Worm (Caenorhabditis elegans) whole organism, young adult: ENCODE data around the gene seld-1.
"Not testable (repeated sequence)": the region's sequence is repeated elsewhere in the genome, so short reads cannot be mapped to it uniquely, and the experiment has no call there.

ENCODE experiments used
- B0261.1 ChIP-seq: sonication (generic microtip); optimal IDR thresholded peaks from 2 replicates; lab custom pipeline; 2016; ENCODE audit warnings: mild to moderate bottlenecking, missing genetic modification characterization, moderate library complexity, missing compliant biosample characterization
- D2030.7 ChIP-seq: fragments of 200-800 bp; sonication (Bioruptor generic); IDR thresholded peaks from 2 replicates; pipeline ENCODE4 v1.3.6; 2022; ENCODE audit warnings: missing genetic modification reagents, missing genetic modification characterization, missing compliant biosample characterization
- F22D6.2 ChIP-seq: sonication (generic microtip); optimal IDR thresholded peaks from 2 replicates; lab custom pipeline; 2016; ENCODE audit warnings: mild to moderate bottlenecking, missing genetic modification characterization, missing compliant biosample characterization
- F23B12.7 ChIP-seq: sonication (generic microtip); optimal IDR thresholded peaks from 2 replicates; lab custom pipeline; 2017; ENCODE audit warnings: missing genetic modification characterization, mild to moderate bottlenecking, missing compliant biosample characterization, antibody characterized with exemption, moderate library complexity; ENCODE audit not compliant: insufficient read depth
- F33H1.4 ChIP-seq: fragments of 200-800 bp; sonication (Bioruptor generic); IDR thresholded peaks from 2 replicates; pipeline ENCODE4 v1.3.6; 2022; ENCODE audit warnings: missing genetic modification reagents, missing genetic modification characterization, missing compliant biosample characterization
- F49E8.2 ChIP-seq: sonication (generic microtip); optimal IDR thresholded peaks from 3 replicates; lab custom pipeline; 2017; ENCODE audit warnings: missing genetic modification characterization, mild to moderate bottlenecking, missing compliant biosample characterization, antibody characterized with exemption, moderate library complexity; ENCODE audit not compliant: insufficient read depth
- Y53F4B.3 ChIP-seq: fragments of 200-800 bp; sonication (Bioruptor generic); IDR thresholded peaks from 2 replicates; pipeline ENCODE4 v1.3.6; 2022; ENCODE audit warnings: missing genetic modification reagents, missing genetic modification characterization, missing compliant biosample characterization
- ZK185.1 ChIP-seq: sonication (generic microtip); optimal IDR thresholded peaks from 2 replicates; lab custom pipeline; 2016; ENCODE audit warnings: mild to moderate bottlenecking, missing genetic modification characterization, missing compliant biosample characterization; ENCODE audit not compliant: poor library complexity, severe bottlenecking
- aptf-3 ChIP-seq: fragments of 200-800 bp; sonication (Bioruptor generic); IDR thresholded peaks from 2 replicates; pipeline ENCODE4 v1.3.6; 2022; ENCODE audit warnings: missing genetic modification characterization, missing compliant biosample characterization
- attf-3 ChIP-seq: fragments of 200-800 bp; sonication (Bioruptor generic); conservative IDR thresholded peaks from 2 replicates; pipeline ENCODE4 v1.3.6; 2022; ENCODE audit warnings: missing genetic modification reagents, missing genetic modification characterization, missing compliant biosample characterization
- attf-6 ChIP-seq: fragments of 200-800 bp; sonication (Bioruptor generic); IDR thresholded peaks from 2 replicates; pipeline ENCODE4 v1.3.6; 2022; ENCODE audit warnings: missing genetic modification reagents, missing genetic modification characterization, missing compliant biosample characterization
- bed-1 ChIP-seq: fragments of 200-800 bp; sonication (Bioruptor generic); IDR thresholded peaks from 2 replicates; pipeline ENCODE4 v1.3.6; 2022; ENCODE audit warnings: missing genetic modification reagents, missing genetic modification characterization, missing compliant biosample characterization
- ceh-100 ChIP-seq: fragments of 200-800 bp; sonication (Bioruptor generic); IDR thresholded peaks from 2 replicates; pipeline ENCODE4 v1.3.6; 2022; ENCODE audit warnings: missing genetic modification reagents, missing genetic modification characterization, missing compliant biosample characterization
- ceh-91 ChIP-seq: fragments of 200-800 bp; sonication (Bioruptor generic); IDR thresholded peaks from 2 replicates; pipeline ENCODE4 v1.3.6; 2022; ENCODE audit warnings: missing genetic modification reagents, missing genetic modification characterization, missing compliant biosample characterization
- dpff-1 ChIP-seq: sonication (generic microtip); optimal IDR thresholded peaks from 2 replicates; lab custom pipeline; 2017; ENCODE audit warnings: mild to moderate bottlenecking, missing genetic modification characterization, missing compliant biosample characterization
- dpl-1 ChIP-seq: fragments of 150-350 bp; optimal IDR thresholded peaks from 2 replicates; lab custom pipeline; 2014; ENCODE audit warnings: missing biosample characterization, missing genetic modification reagents, missing genetic modification characterization
- egrh-3 ChIP-seq: fragments of 200-800 bp; sonication (Bioruptor generic); IDR thresholded peaks from 2 replicates; pipeline ENCODE4 v1.3.6; 2022; ENCODE audit warnings: missing genetic modification reagents, missing genetic modification characterization, missing compliant biosample characterization
- ekl-4 ChIP-seq: fragments of 200-800 bp; sonication (Bioruptor generic); IDR thresholded peaks from 2 replicates; pipeline ENCODE4 v1.3.6; 2022; ENCODE audit warnings: missing genetic modification reagents, missing genetic modification characterization, missing compliant biosample characterization
- ets-4 ChIP-seq: fragments of 200-800 bp; sonication (Bioruptor generic); optimal IDR thresholded peaks from 2 replicates; lab custom pipeline; 2018; ENCODE audit warnings: mild to moderate bottlenecking, missing genetic modification characterization, missing compliant biosample characterization
- hmg-1.2 ChIP-seq: fragments of 200-800 bp; sonication (Bioruptor generic); IDR thresholded peaks from 2 replicates; pipeline ENCODE4 v1.3.6; 2022; ENCODE audit warnings: missing genetic modification reagents, missing genetic modification characterization, missing compliant biosample characterization
- let-607 ChIP-seq, 2 experiments: fragments of 200-800 bp in 1 of 2; sonication (Bioruptor generic) in 1 of 2; sonication (generic microtip) in 1 of 2; optimal IDR thresholded peaks; 2 replicates each; lab custom pipeline; 2016 to 2018; ENCODE audit warnings: mild to moderate bottlenecking in 2 of 2, missing compliant biosample characterization in 2 of 2, missing genetic modification characterization in 2 of 2, moderate library complexity in 2 of 2, missing genotype in 1 of 2
- lin-26 ChIP-seq: fragments of 200-800 bp; sonication (Bioruptor generic); IDR thresholded peaks from 2 replicates; pipeline ENCODE4 v1.3.6; 2022; ENCODE audit warnings: missing genetic modification reagents, missing genetic modification characterization, missing compliant biosample characterization
- lin-54 ChIP-seq: fragments of 200-800 bp; sonication (Bioruptor generic); optimal IDR thresholded peaks from 2 replicates; lab custom pipeline; 2018; ENCODE audit warnings: mild to moderate bottlenecking, missing genetic modification characterization, missing compliant biosample characterization
- lsl-1 ChIP-seq: fragments of 200-800 bp; sonication (Bioruptor generic); optimal IDR thresholded peaks from 2 replicates; lab custom pipeline; 2018; ENCODE audit warnings: mild to moderate bottlenecking, missing genetic modification characterization, moderate library complexity, missing compliant biosample characterization
- madf-6 ChIP-seq: fragments of 200-800 bp; sonication (Bioruptor generic); IDR thresholded peaks from 2 replicates; pipeline ENCODE4 v1.3.6; 2022; ENCODE audit warnings: missing genetic modification reagents, missing genetic modification characterization, missing compliant biosample characterization
- mcd-1 ChIP-seq: fragments of 200-800 bp; sonication (Bioruptor generic); IDR thresholded peaks from 2 replicates; pipeline ENCODE4 v1.3.6; 2022; ENCODE audit warnings: missing genetic modification reagents, missing genetic modification characterization, missing compliant biosample characterization
- nhr-27 ChIP-seq: fragments of 200-800 bp; sonication (Bioruptor generic); optimal IDR thresholded peaks from 2 replicates; lab custom pipeline; 2018; ENCODE audit warnings: mild to moderate bottlenecking, missing genetic modification characterization, moderate library complexity, missing compliant biosample characterization
- nhr-80 ChIP-seq: sonication (generic microtip); optimal IDR thresholded peaks from 2 replicates; lab custom pipeline; 2016; ENCODE audit warnings: missing genetic modification characterization, missing compliant biosample characterization
- rcor-1 ChIP-seq: fragments of 200-800 bp; sonication (Bioruptor generic); IDR thresholded peaks from 2 replicates; pipeline ENCODE4 v1.3.6; 2022; ENCODE audit warnings: missing genetic modification reagents, missing genetic modification characterization, missing compliant biosample characterization
- rpc-1 ChIP-seq, 2 experiments: fragments of 150-350 bp in 1 of 2; sonication (generic microtip) in 1 of 2; optimal IDR thresholded peaks; 2 replicates each; lab custom pipeline; 2014 to 2018; ENCODE audit warnings: missing biosample characterization in 1 of 2, missing genetic modification characterization in 1 of 2, missing genetic modification reagents in 1 of 2, missing genotype in 1 of 2
- snpc-1.1 ChIP-seq: sonication (generic microtip); optimal IDR thresholded peaks from 2 replicates; lab custom pipeline; 2017; ENCODE audit warnings: missing genetic modification characterization, mild to moderate bottlenecking, missing compliant biosample characterization, antibody characterized with exemption, moderate library complexity, missing genotype, missing genetic modification reagents; ENCODE audit not compliant: insufficient read depth
- snpc-1.3 ChIP-seq: sonication (generic microtip); optimal IDR thresholded peaks from 2 replicates; lab custom pipeline; 2017; ENCODE audit warnings: missing genetic modification characterization, mild to moderate bottlenecking, missing compliant biosample characterization, antibody characterized with exemption, moderate library complexity, missing genotype, missing genetic modification reagents; ENCODE audit not compliant: insufficient read depth
- snpc-4 ChIP-seq, 5 experiments: fragments of 150-350 bp in 1 of 5; sonication (generic microtip) in 4 of 5; optimal IDR thresholded peaks; 2 replicates each; lab custom pipeline; 2014 to 2018; ENCODE audit warnings: missing genetic modification characterization in 5 of 5, missing biosample characterization in 3 of 5, antibody characterized with exemption in 2 of 5, mild to moderate bottlenecking in 2 of 5, missing compliant biosample characterization in 2 of 5, missing genotype in 2 of 5, moderate library complexity in 2 of 5, missing genetic modification reagents in 1 of 5
- tbp1 ChIP-seq: fragments of 200-800 bp; sonication (Bioruptor generic); optimal IDR thresholded peaks from 2 replicates; lab custom pipeline; 2018; ENCODE audit warnings: mild to moderate bottlenecking, missing genetic modification characterization, missing compliant biosample characterization
- ztf-28 ChIP-seq: fragments of 200-800 bp; sonication (Bioruptor generic); IDR thresholded peaks from 2 replicates; pipeline ENCODE4 v1.3.6; 2022; ENCODE audit warnings: missing genetic modification reagents, missing genetic modification characterization, missing compliant biosample characterization

Gene seld-1

ce11 chrIV:13502806-13503363, 2.4 kb upstream of the seld-1 start, which contains the start of gene tbc-9:
TSS of gene tbc-9 (minus strand) at chrIV:13502856.
- TF ChIP-seq egrh-3 (GFP tag; lab: Robert Waterston, UW) = no peak
- no peak for TF ChIP-seq F23B12.7 (tag; lab: Kevin White, UChicago)
- no peak for TF ChIP-seq ZK185.1 (tag; lab: Kevin White, UChicago)
- no peak for TF ChIP-seq dpff-1 (tag; lab: Kevin White, UChicago)
- no peak for TF ChIP-seq F33H1.4 (GFP tag; lab: Robert Waterston, UW)
- TF ChIP-seq F22D6.2 (tag; lab: Kevin White, UChicago) = no peak
- TF ChIP-seq dpl-1 (GFP tag; lab: Kevin White, UChicago) = no peak
- no peak for TF ChIP-seq lin-54 (GFP tag; lab: Kevin White, UChicago)
- no peak for TF ChIP-seq bed-1 (GFP tag; lab: Robert Waterston, UW)
- no peak for TF ChIP-seq nhr-27 (tag; lab: Kevin White, UChicago)
- no peak for TF ChIP-seq nhr-80 (tag; lab: Kevin White, UChicago)
- TF ChIP-seq snpc-1.1 (tag; lab: Kevin White, UChicago) = no peak
- TF ChIP-seq ets-4 (GFP tag; lab: Kevin White, UChicago) = no peak
- no peak for TF ChIP-seq lin-26 (GFP tag; lab: Robert Waterston, UW)
- TF ChIP-seq let-607 (tag; optimal IDR thresholded peaks at IDR 0.05; lab: Kevin White, UChicago) = no peak
- no peak for TF ChIP-seq aptf-3 (GFP tag; lab: Robert Waterston, UW)

DNA sequence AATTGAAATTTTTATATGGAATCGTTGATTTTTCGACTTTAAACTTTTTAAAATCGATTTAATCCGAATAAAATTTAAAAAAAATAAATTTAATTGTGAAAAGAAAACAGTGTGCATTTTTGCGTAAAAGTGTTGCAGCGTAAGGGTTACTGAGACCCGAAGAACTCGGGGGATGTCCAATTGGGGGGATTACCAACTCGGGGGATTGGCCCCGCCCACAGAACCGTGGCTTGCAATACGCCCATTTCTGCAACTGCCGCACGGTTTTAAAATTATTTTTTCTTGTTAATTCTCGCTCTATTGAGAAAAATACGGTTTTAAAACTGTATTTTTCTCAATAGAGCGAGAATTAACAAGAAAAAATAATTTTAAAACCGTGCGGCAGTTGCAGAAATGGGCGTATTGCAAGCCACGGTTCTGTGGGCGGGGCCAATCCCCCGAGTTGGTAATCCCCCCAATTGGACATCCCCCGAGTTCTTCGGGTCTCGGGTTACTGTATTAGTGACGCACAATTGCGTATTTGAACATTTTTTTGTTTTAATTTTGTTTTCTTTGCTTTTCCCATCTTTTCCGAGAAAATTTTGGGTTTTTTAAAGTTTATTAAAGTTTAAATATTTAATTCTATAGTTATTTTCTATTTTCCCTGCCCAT, 1.8 kb upstream of the seld-1 start:
- TF ChIP-seq F49E8.2 (tag; lab: Kevin White, UChicago) (peak; percentile 41), snpc-1.3 (tag; lab: Kevin White, UChicago) (peak; percentile 27), ceh-91 (GFP tag; lab: Robert Waterston, UW) (peak; percentile 48; the same call in 1 of the 2 replicates), Y53F4B.3 (0 out of 2 replicates have a peak, but pooled peaks have one; percentile 4), ztf-28 (peak; percentile 5; the same call in 1 of the 2 replicates), lsl-1 (peak; percentile 70), madf-6 (GFP tag; lab: Robert Waterston, UW) (peak; percentile 54), attf-6 (GFP tag; lab: Robert Waterston, UW) (peak; percentile 37), ekl-4 (GFP tag; lab: Robert Waterston, UW) (0 out of 2 replicates have a peak, but pooled peaks have one; percentile 12), dpl-1 (GFP tag; lab: Kevin White, UChicago) (peak; percentile 16), ceh-100 (GFP tag; lab: Robert Waterston, UW) (peak; percentile 80), mcd-1 (GFP tag; lab: Robert Waterston, UW) (peak; percentile 54), rcor-1 (GFP tag; lab: Robert Waterston, UW) (0 out of 2 replicates have a peak, but pooled peaks have one; percentile 10), attf-3 (GFP tag; lab: Robert Waterston, UW) (0 out of 2 replicates have a peak, but pooled peaks have one; percentile 29), snpc-4 (tag; optimal IDR thresholded peaks at IDR 0.05; lab: Kevin White, UChicago) (peak in 2 of 4 experiments; percentile 45 to 48), D2030.7 (GFP tag; lab: Robert Waterston, UW) (peak; percentile 54)
- TF ChIP-seq snpc-4 (GFP tag; optimal IDR thresholded peaks at IDR 0.05; lab: Kevin White, UChicago) = not testable (repeated sequence)

- peak; percentile 8; the same call in 1 of the 2 replicates for TF ChIP-seq madf-6 (GFP tag; lab: Robert Waterston, UW)
- peak; percentile 33 for TF ChIP-seq B0261.1 (tag; lab: Kevin White, UChicago)
- TF ChIP-seq lin-26 (GFP tag; lab: Robert Waterston, UW) = peak; percentile 54; the same call in 1 of the 2 replicates
- TF ChIP-seq hmg-1.2 = peak; percentile 24; the same call in 1 of the 2 replicates
- 0 out of 2 replicates have a peak, but pooled peaks have one; percentile 8 for TF ChIP-seq attf-6 (GFP tag; lab: Robert Waterston, UW)
- peak; percentile 65 for TF ChIP-seq tbp1 (GFP tag; lab: Kevin White, UChicago)
- not testable (repeated sequence) for TF ChIP-seq rpc-1 (optimal IDR thresholded peaks at IDR 0.05; lab: Kevin White, UChicago)
- TF ChIP-seq rpc-1 (tag; optimal IDR thresholded peaks at IDR 0.05; lab: Kevin White, UChicago) = peak; percentile 46
These were observed 1.2 kb upstream of the seld-1 start for ce11 chrIV:13504065-13504464.
